Worm (Caenorhabditis elegans) whole organism, late embryonic: ENCODE data around the gene fbxa-75.

Experiments used
- dmd-4 ChIP-seq: sonication (generic microtip); optimal IDR thresholded peaks from 2 replicates; lab custom pipeline; 2016; ENCODE audit warnings: borderline replicate concordance, missing genetic modification characterization, missing compliant biosample characterization
- gmeb-2 ChIP-seq: sonication (generic microtip); optimal IDR thresholded peaks from 2 replicates; lab custom pipeline; 2016; ENCODE audit warnings: missing genetic modification characterization, inconsistent platforms, missing compliant biosample characterization

ce11 chrIII:1273655-1274328 is 29.7 kb upstream of the fbxa-75 start, which contains the start of gene fbxa-29:
- no peak for TF ChIP-seq gmeb-2 (tag; lab: Kevin White, UChicago)
- TF ChIP-seq dmd-4 (tag; lab: Kevin White, UChicago), result no peak
